Worm (Caenorhabditis elegans) whole organism, midembryonic: Measurements from ENCODE around the gene cux-7.
"Not testable (repeated sequence)": the region's sequence is repeated elsewhere in the genome, so short reads cannot be mapped to it uniquely, and the experiment has no call there.

Experiments used
- T22C8.4 ChIP-seq: fragments of 200-800 bp; sonication (Bioruptor generic); IDR thresholded peaks from 2 replicates; pipeline ENCODE4 v1.3.6; 2022; ENCODE audit warnings: missing genetic modification characterization, missing compliant biosample characterization
- cog-1 ChIP-seq: sonication (generic microtip); optimal IDR thresholded peaks from 2 replicates; lab custom pipeline; 2016; ENCODE audit warnings: missing genetic modification characterization, missing compliant biosample characterization
- flt-1 ChIP-seq: fragments of 200-800 bp; sonication (Bioruptor generic); IDR thresholded peaks from 2 replicates; pipeline ENCODE4 v1.3.6; 2022; ENCODE audit warnings: missing genetic modification characterization, missing compliant biosample characterization
- klf-2 ChIP-seq: fragments of 200-800 bp; sonication (Bioruptor generic); conservative IDR thresholded peaks from 2 replicates; pipeline ENCODE4 v1.3.6; 2022; ENCODE audit warnings: missing genetic modification reagents, missing genetic modification characterization, missing compliant biosample characterization
- med-1 ChIP-seq: sonication (generic microtip); optimal IDR thresholded peaks from 2 replicates; lab custom pipeline; 2017; ENCODE audit warnings: missing genetic modification characterization, mild to moderate bottlenecking, missing compliant biosample characterization, antibody characterized with exemption, missing genetic modification reagents; ENCODE audit not compliant: insufficient read depth
- ref-1 ChIP-seq: fragments of 200-800 bp; sonication (Bioruptor generic); conservative IDR thresholded peaks from 2 replicates; pipeline ENCODE4 v1.3.6; 2022; ENCODE audit warnings: missing genetic modification reagents, missing genetic modification characterization, missing compliant biosample characterization
- tab-1 ChIP-seq: fragments of 200-800 bp; sonication (Bioruptor generic); IDR thresholded peaks from 2 replicates; pipeline ENCODE4 v1.3.6; 2022; ENCODE audit warnings: missing genetic modification characterization, missing compliant biosample characterization
- ztf-23 ChIP-seq: fragments of 200-800 bp; sonication (Bioruptor generic); IDR thresholded peaks from 2 replicates; pipeline ENCODE4 v1.3.6; 2022; ENCODE audit warnings: missing genetic modification reagents, missing genetic modification characterization, missing compliant biosample characterization
- ztf-29 ChIP-seq: fragments of 200-800 bp; sonication (Bioruptor generic); IDR thresholded peaks from 2 replicates; pipeline ENCODE4 v1.3.6; 2022; ENCODE audit warnings: missing genetic modification reagents, missing genetic modification characterization, missing compliant biosample characterization

Gene cux-7

DNA sequence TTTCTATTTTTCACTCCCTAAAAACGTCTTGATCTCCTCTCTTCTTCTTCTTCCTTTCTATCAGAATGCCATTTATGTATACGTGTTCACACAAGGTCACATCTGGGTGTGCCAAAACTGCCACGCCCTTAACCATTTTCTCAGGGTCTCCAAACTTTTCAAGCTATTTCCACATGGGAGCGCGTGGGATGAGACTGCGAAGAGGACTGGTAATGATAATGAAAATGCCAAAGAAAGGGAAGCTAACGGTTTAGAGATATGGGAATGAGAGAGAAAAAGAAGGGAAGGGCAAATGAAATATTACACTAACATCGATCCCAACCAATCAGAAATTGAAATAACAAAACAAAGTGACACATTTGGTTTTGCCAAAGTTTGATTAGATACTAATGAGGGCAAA lies 32.3 kb downstream of the cux-7 start:
- TF ChIP-seq cog-1 (tag; lab: Kevin White, UChicago), result no peak
- no peak for TF ChIP-seq ref-1 (GFP tag; lab: Robert Waterston, UW)
- TF ChIP-seq ztf-29 (GFP tag; lab: Robert Waterston, UW), result no peak
- TF ChIP-seq med-1 (GFP tag; lab: Kevin White, UChicago), result no peak
- no peak for TF ChIP-seq ztf-23 (GFP tag; lab: Robert Waterston, UW)
- no peak for TF ChIP-seq klf-2 (GFP tag; lab: Robert Waterston, UW)
- TF ChIP-seq T22C8.4 (GFP tag; lab: Robert Waterston, UW), result no peak
- no peak for TF ChIP-seq flt-1 (GFP tag; lab: Robert Waterston, UW)
- no peak for TF ChIP-seq tab-1 (GFP tag; lab: Robert Waterston, UW)

DNA sequence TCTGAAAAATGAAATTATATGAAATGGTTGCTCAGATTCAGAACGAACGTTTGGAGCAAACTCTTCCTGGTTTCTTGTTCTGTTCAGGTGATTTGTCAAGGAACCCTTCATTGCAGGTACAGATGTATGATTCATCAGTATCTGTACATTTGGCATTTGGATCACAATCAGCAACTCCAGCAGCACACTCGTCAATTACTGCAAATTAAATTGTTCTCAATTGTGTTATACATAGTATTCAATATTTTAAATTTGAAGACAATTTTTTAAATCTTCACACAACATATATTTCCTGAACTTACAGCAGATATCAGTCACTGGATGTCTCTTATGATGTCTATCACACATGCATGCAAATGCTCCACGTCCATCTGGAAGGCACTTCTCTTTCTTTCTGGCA lies 35.9 kb downstream of the cux-7 start:
- TF ChIP-seq ztf-29 (GFP tag; lab: Robert Waterston, UW) (no peak), cog-1 (tag; lab: Kevin White, UChicago) (no peak), tab-1 (GFP tag; lab: Robert Waterston, UW) (no peak), T22C8.4 (GFP tag; lab: Robert Waterston, UW) (no peak), ztf-23 (GFP tag; lab: Robert Waterston, UW) (no peak), med-1 (GFP tag; lab: Kevin White, UChicago) (no peak), flt-1 (GFP tag; lab: Robert Waterston, UW) (no peak), ref-1 (GFP tag; lab: Robert Waterston, UW) (no peak), klf-2 (GFP tag; lab: Robert Waterston, UW) (no peak)

DNA sequence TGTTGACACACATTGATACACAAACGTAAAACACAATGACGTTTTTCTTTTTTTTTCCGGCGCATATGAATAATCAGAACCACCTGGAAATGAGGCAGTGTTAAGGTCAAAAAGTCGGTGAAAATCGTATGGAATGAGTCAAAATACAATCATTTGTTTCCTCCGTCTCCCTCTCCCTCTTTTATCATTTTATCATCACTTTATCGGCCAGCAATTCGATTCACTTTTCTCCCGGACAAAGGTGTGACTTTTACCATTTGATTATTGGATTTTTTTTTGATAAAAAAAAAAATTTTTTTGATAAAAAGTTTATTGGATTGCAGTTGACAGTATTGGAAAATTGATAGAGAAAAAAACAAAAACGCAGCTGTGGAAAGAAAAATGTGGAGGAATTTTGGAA lies 41.7 kb downstream of the cux-7 start:
- TF ChIP-seq med-1 (GFP tag; lab: Kevin White, UChicago), result no peak
- TF ChIP-seq ref-1 (GFP tag; lab: Robert Waterston, UW), result no peak
- TF ChIP-seq T22C8.4 (GFP tag; lab: Robert Waterston, UW), result no peak
- no peak for TF ChIP-seq cog-1 (tag; lab: Kevin White, UChicago)
- no peak for TF ChIP-seq flt-1 (GFP tag; lab: Robert Waterston, UW)
- TF ChIP-seq ztf-29 (GFP tag; lab: Robert Waterston, UW), result no peak
- TF ChIP-seq klf-2 (GFP tag; lab: Robert Waterston, UW), result no peak
- no peak for TF ChIP-seq tab-1 (GFP tag; lab: Robert Waterston, UW)
- TF ChIP-seq ztf-23 (GFP tag; lab: Robert Waterston, UW), result no peak

DNA sequence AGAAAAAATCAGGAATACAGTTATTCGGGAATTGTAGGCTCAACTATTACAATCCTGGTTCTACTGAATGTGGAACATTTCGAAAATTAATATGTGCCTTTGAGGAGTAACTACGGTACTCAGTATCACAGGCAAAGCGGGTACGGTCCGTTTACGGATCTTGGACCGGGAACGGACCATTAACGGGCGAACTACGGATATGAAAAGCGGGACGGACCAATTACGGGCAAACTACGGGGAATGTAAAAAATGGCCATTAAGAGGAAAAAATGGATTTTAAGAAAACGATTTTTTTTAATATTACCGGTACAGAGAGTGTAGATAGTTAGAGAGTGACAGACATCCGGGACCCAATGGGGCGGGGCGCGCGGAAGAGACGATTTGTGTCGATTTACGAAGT lies 51.7 kb downstream of the cux-7 start, which contains the start of gene H14A12.5:
TSS of gene H14A12.5 (minus strand) at position 101 of the 400 bp plus-strand sequence.
- not testable (repeated sequence) for TF ChIP-seq cog-1 (tag; lab: Kevin White, UChicago); ref-1 (GFP tag; lab: Robert Waterston, UW); flt-1 (GFP tag; lab: Robert Waterston, UW)
